Fruit fly (Drosophila melanogaster) whole organism, pupa: Measurements from ENCODE around the gene CG10700.

ENCODE experiments used
- CG12605 ChIP-seq: fragments of 200-800 bp; sonication (Bioruptor generic); IDR thresholded peaks from 2 replicates; pipeline ENCODE4 v1.3.6; 2022; ENCODE audit warnings: missing biosample characterization, missing genetic modification characterization
- CG13204 ChIP-seq: fragments of 200-800 bp; sonication (Bioruptor generic); optimal IDR thresholded peaks from 2 replicates; lab custom pipeline; 2018; ENCODE audit warnings: missing biosample characterization, mild to moderate bottlenecking, missing genetic modification characterization, moderate library complexity
- CG17806 ChIP-seq: fragments of 200-800 bp; sonication (Bioruptor generic); optimal IDR thresholded peaks from 2 replicates; lab custom pipeline; 2018; ENCODE audit warnings: missing biosample characterization, mild to moderate bottlenecking, missing genetic modification characterization, moderate library complexity
- CG32121 ChIP-seq: fragments of 200-800 bp; sonication (Bioruptor generic); IDR thresholded peaks from 2 replicates; pipeline ENCODE4 v1.3.6; 2022; ENCODE audit warnings: missing biosample characterization, missing genetic modification characterization
- CG4496 ChIP-seq: fragments of 200-800 bp; sonication (Bioruptor generic); IDR thresholded peaks from 3 replicates; pipeline ENCODE4 v1.3.6; 2022; ENCODE audit warnings: missing biosample characterization, missing genetic modification characterization
- CG9948 ChIP-seq: fragments of 200-800 bp; sonication (Bioruptor generic); optimal IDR thresholded peaks from 2 replicates; lab custom pipeline; 2018; ENCODE audit warnings: missing biosample characterization, mild to moderate bottlenecking, missing genetic modification characterization, moderate library complexity
- EcR ChIP-seq: fragments of 200-800 bp; sonication (Bioruptor generic); optimal IDR thresholded peaks from 3 replicates; lab custom pipeline; 2019; ENCODE audit warnings: missing biosample characterization, missing genetic modification characterization, mild to moderate bottlenecking, moderate library complexity, missing genetic modification reagents
- Ets98B ChIP-seq: fragments of 200-800 bp; sonication (Bioruptor generic); IDR thresholded peaks from 2 replicates; pipeline ENCODE4 v1.3.6; 2022; ENCODE audit warnings: missing biosample characterization, missing genetic modification characterization
- fd96Ca ChIP-seq: fragments of 200-800 bp; sonication (Bioruptor generic); IDR thresholded peaks from 3 replicates; pipeline ENCODE4 v1.3.6; 2022; ENCODE audit warnings: missing biosample characterization, missing genetic modification characterization
- gl ChIP-seq: fragments of 200-800 bp; sonication (Bioruptor generic); optimal IDR thresholded peaks from 2 replicates; lab custom pipeline; 2018; ENCODE audit warnings: missing biosample characterization, mild to moderate bottlenecking, missing genetic modification characterization
- rn ChIP-seq: fragments of 200-800 bp; sonication (Bioruptor generic); IDR thresholded peaks from 2 replicates; pipeline ENCODE4 v1.3.6; 2022; ENCODE audit warnings: missing biosample characterization, missing genetic modification characterization

DNA sequence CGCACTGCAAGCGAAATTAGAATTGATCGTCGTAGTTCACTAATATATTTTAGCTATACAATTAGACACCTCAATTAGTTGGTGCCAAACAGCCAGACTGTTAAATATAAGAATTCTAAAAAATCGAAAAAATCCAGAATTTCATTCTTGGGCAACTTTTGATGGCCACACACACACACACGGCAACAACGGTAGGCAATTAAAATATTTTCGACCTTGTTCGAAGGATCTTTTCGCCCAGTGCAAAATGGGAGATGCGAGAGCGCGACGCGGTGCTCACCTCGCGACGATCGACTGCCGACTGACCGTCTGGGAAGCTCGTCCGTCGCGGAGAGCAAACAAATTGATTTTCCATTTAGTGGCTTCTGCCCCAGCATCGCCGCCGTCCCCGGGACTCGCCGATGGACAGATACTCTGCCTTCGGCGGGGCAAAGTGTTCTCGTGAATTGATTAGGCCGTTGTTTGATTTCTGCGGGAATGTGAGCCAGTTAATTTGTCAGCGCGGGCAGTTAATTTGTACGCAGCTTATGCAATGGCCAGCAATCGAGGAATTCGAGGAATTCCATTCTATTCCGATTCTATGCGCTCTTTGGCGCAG lies 9.2 kb downstream of the CG10700 start, which contains the start of gene CG10702:
- no peak for TF ChIP-seq EcR
- TF ChIP-seq CG12605 (GFP tag; lab: Robert Waterston, UW): no peak
- no peak for TF ChIP-seq Ets98B (GFP tag; lab: Robert Waterston, UW)
- TF ChIP-seq CG17806 (tag; lab: Kevin White, UChicago): no peak
- TF ChIP-seq fd96Ca (GFP tag; lab: Robert Waterston, UW): peak; percentile 64; the same call in 2 of the 3 replicates
- TF ChIP-seq CG9948 (tag; lab: Kevin White, UChicago): no peak
- TF ChIP-seq gl (tag; lab: Kevin White, UChicago): no peak
- no peak; the same call in 2 of the 3 replicates for TF ChIP-seq CG4496
- TF ChIP-seq CG13204 (GFP tag; lab: Kevin White, UChicago): no peak
- no peak for TF ChIP-seq CG32121 (GFP tag; lab: Robert Waterston, UW)
- TF ChIP-seq rn (GFP tag; lab: Robert Waterston, UW): no peak
